Fruit fly (Drosophila melanogaster): ENCODE measurements around the gene CG18249.

DNA sequence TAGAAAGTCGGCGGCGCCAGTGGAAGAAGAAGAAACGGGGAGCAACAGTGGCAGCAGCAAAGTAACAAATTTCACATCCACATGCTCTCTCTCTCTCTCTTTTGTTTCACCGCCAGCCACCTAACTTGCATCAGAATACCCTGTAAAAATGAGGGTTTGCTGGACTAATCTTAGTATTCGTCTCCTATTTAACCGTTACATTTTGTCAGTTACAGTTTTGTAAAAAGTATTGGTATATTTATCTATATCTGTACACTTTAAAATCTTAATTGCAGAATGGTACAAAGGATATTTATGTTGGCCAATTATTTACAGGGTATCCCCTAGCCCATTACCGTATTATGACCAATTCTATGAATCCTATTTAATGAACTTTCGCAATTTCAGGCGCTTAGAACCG, 13.9 kb downstream of the CG18249 start:
- TF ChIP-seq CG8478 (optimal IDR thresholded peaks at IDR 0.05) (no peak), Dll (optimal IDR thresholded peaks at IDR 0.05) (no peak), pan (optimal IDR thresholded peaks at IDR 0.05) (peak; percentile 51), usp (GFP tag; optimal IDR thresholded peaks at IDR 0.05) (no peak), psq (optimal IDR thresholded peaks at IDR 0.05) (no peak)

Measured in whole organism.